Worm (Caenorhabditis elegans) whole organism, midembryonic: ENCODE measurements around the gene F42D1.4.

Source experiments
- T22C8.4 ChIP-seq: fragments of 200-800 bp; sonication (Bioruptor generic); IDR thresholded peaks from 2 replicates; pipeline ENCODE4 v1.3.6; 2022; ENCODE audit warnings: missing genetic modification characterization, missing compliant biosample characterization
- cog-1 ChIP-seq: sonication (generic microtip); optimal IDR thresholded peaks from 2 replicates; lab custom pipeline; 2016; ENCODE audit warnings: missing genetic modification characterization, missing compliant biosample characterization
- flt-1 ChIP-seq: fragments of 200-800 bp; sonication (Bioruptor generic); IDR thresholded peaks from 2 replicates; pipeline ENCODE4 v1.3.6; 2022; ENCODE audit warnings: missing genetic modification characterization, missing compliant biosample characterization
- klf-2 ChIP-seq: fragments of 200-800 bp; sonication (Bioruptor generic); conservative IDR thresholded peaks from 2 replicates; pipeline ENCODE4 v1.3.6; 2022; ENCODE audit warnings: missing genetic modification reagents, missing genetic modification characterization, missing compliant biosample characterization
- med-1 ChIP-seq: sonication (generic microtip); optimal IDR thresholded peaks from 2 replicates; lab custom pipeline; 2017; ENCODE audit warnings: missing genetic modification characterization, mild to moderate bottlenecking, missing compliant biosample characterization, antibody characterized with exemption, missing genetic modification reagents; ENCODE audit not compliant: insufficient read depth
- ref-1 ChIP-seq: fragments of 200-800 bp; sonication (Bioruptor generic); conservative IDR thresholded peaks from 2 replicates; pipeline ENCODE4 v1.3.6; 2022; ENCODE audit warnings: missing genetic modification reagents, missing genetic modification characterization, missing compliant biosample characterization
- tab-1 ChIP-seq: fragments of 200-800 bp; sonication (Bioruptor generic); IDR thresholded peaks from 2 replicates; pipeline ENCODE4 v1.3.6; 2022; ENCODE audit warnings: missing genetic modification characterization, missing compliant biosample characterization
- ztf-23 ChIP-seq: fragments of 200-800 bp; sonication (Bioruptor generic); IDR thresholded peaks from 2 replicates; pipeline ENCODE4 v1.3.6; 2022; ENCODE audit warnings: missing genetic modification reagents, missing genetic modification characterization, missing compliant biosample characterization
- ztf-29 ChIP-seq: fragments of 200-800 bp; sonication (Bioruptor generic); IDR thresholded peaks from 2 replicates; pipeline ENCODE4 v1.3.6; 2022; ENCODE audit warnings: missing genetic modification reagents, missing genetic modification characterization, missing compliant biosample characterization

The F42D1.4 gene

ce11 chrX:14816717-14817116 lies 9.7 kb downstream of the F42D1.4 start:
- TF ChIP-seq med-1, result no peak
- no peak for TF ChIP-seq ref-1
- TF ChIP-seq tab-1 (GFP tag; lab: Robert Waterston, UW), result no peak
- TF ChIP-seq ztf-29 (GFP tag; lab: Robert Waterston, UW), result no peak
- no peak for TF ChIP-seq ztf-23 (GFP tag; lab: Robert Waterston, UW)
- no peak for TF ChIP-seq klf-2 (GFP tag; lab: Robert Waterston, UW)

- peak; percentile 82; the same call in 1 of the 2 replicates for TF ChIP-seq flt-1 (GFP tag; lab: Robert Waterston, UW)
- TF ChIP-seq ztf-23 (GFP tag; lab: Robert Waterston, UW), result peak; percentile 60; the same call in 1 of the 2 replicates
- no peak for TF ChIP-seq klf-2 (GFP tag; lab: Robert Waterston, UW)
- TF ChIP-seq med-1, result no peak
- TF ChIP-seq ztf-29 (GFP tag; lab: Robert Waterston, UW), result no peak
- peak; percentile 27 for TF ChIP-seq T22C8.4 (GFP tag; lab: Robert Waterston, UW)
- TF ChIP-seq tab-1 (GFP tag; lab: Robert Waterston, UW), result 0 out of 2 replicates have a peak, but pooled peaks have one; percentile 64
- TF ChIP-seq cog-1, result peak; percentile 93
- no peak for TF ChIP-seq ref-1
Measured at ce11 chrX:14818464-14819259, 11.6 kb downstream of the F42D1.4 start, which contains the start of gene epn-1. Gene epn-1 (minus strand): TSS chrX:14818514.

DNA sequence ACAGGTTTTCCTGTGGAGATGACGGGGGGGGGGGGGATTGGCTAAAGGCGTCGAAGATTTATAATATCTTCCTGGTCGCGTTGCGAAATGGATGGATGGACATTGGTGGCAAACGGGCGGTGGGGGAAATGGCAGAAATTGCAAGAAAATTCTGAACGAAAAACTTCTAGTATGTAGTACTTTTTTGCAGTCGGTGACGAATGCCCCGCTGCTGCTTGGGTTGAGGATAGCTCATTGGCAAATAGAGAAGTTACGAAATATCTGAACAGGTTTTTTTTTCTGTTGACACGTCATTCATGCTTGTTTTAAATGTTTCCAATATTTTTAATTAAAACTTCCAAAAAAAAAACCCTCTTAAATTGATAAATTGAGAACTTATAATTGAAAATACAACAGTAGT lies 12.5 kb downstream of the F42D1.4 start:
- no peak for TF ChIP-seq flt-1 (GFP tag; lab: Robert Waterston, UW)
- TF ChIP-seq ztf-23 (GFP tag; lab: Robert Waterston, UW), result no peak
- TF ChIP-seq ztf-29 (GFP tag; lab: Robert Waterston, UW), result no peak
- TF ChIP-seq ref-1, result no peak
- no peak for TF ChIP-seq klf-2 (GFP tag; lab: Robert Waterston, UW)
- no peak for TF ChIP-seq med-1
- TF ChIP-seq tab-1 (GFP tag; lab: Robert Waterston, UW), result no peak
- TF ChIP-seq cog-1, result no peak
- TF ChIP-seq T22C8.4 (GFP tag; lab: Robert Waterston, UW), result no peak

ce11 chrX:14824490-14825050 lies 17.5 kb downstream of the F42D1.4 start, which contains the start of gene mbk-1:
Gene mbk-1 (minus strand): TSS chrX:14824540.
- no peak for TF ChIP-seq T22C8.4 (GFP tag; lab: Robert Waterston, UW)
- TF ChIP-seq cog-1, result peak; percentile 65

DNA sequence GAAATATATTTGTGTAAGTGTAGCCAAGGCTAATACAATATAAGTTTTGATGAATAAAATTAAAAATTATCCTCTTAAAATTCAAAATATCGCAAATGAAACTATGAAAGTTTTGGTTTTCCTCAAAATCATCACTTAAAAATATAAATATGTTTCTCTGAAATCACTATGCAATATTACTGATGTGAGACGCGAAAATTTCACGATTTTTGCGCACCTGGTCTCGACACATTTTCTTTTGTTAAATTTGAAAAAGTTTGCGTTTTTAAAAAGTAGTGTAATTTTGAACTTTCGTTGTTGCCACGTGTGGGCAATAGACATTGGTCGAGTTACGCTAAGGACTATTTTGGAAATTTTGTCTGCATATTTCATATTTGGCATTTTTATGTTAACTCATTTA lies 21.7 kb downstream of the F42D1.4 start:
- no peak for TF ChIP-seq ztf-29 (GFP tag; lab: Robert Waterston, UW)
- TF ChIP-seq med-1, result no peak
- TF ChIP-seq ztf-23 (GFP tag; lab: Robert Waterston, UW), result no peak
- TF ChIP-seq tab-1 (GFP tag; lab: Robert Waterston, UW), result no peak
- TF ChIP-seq cog-1, result no peak
- TF ChIP-seq ref-1, result no peak
- TF ChIP-seq T22C8.4 (GFP tag; lab: Robert Waterston, UW), result no peak
- no peak for TF ChIP-seq flt-1 (GFP tag; lab: Robert Waterston, UW)

- no peak for TF ChIP-seq flt-1 (GFP tag; lab: Robert Waterston, UW)
- no peak for TF ChIP-seq med-1
Measured at ce11 chrX:14831531-14831930, 24.5 kb downstream of the F42D1.4 start, which contains the start of gene dpf-2. Gene dpf-2 (plus strand): TSS chrX:14831831.

DNA sequence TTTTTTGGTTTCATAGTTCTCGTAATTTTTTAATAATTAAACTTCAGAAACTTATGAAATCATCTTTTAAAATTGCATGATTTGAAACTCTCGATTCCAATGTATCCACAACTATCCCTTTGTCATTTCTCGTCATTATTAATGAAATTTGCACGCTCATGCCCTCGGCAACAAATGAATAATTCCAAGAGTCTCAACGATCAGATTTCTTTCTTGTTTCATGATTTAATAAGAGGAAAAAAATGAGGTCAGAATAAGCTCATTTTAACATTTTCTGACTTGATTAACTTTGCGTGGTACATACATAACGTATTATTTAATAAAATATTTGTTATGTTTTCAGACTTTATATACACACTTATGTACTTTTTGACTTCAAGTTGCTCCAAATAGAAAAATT lies 31.3 kb downstream of the F42D1.4 start:
- TF ChIP-seq ref-1 (no peak), klf-2 (GFP tag; lab: Robert Waterston, UW) (no peak), T22C8.4 (GFP tag; lab: Robert Waterston, UW) (no peak), flt-1 (GFP tag; lab: Robert Waterston, UW) (no peak), cog-1 (no peak), ztf-23 (GFP tag; lab: Robert Waterston, UW) (no peak), tab-1 (GFP tag; lab: Robert Waterston, UW) (no peak), med-1 (no peak), ztf-29 (GFP tag; lab: Robert Waterston, UW) (no peak)

- TF ChIP-seq ref-1 (no peak), ztf-29 (GFP tag; lab: Robert Waterston, UW) (0 out of 2 replicates have a peak, but pooled peaks have one; percentile 7), klf-2 (GFP tag; lab: Robert Waterston, UW) (no peak), ztf-23 (GFP tag; lab: Robert Waterston, UW) (0 out of 2 replicates have a peak, but pooled peaks have one; percentile 42), cog-1 (peak; percentile 75), flt-1 (GFP tag; lab: Robert Waterston, UW) (peak; percentile 47; the same call in 1 of the 2 replicates), T22C8.4 (GFP tag; lab: Robert Waterston, UW) (no peak), med-1 (no peak), tab-1 (GFP tag; lab: Robert Waterston, UW) (no peak)
Measured at ce11 chrX:14841030-14841429, 34.0 kb downstream of the F42D1.4 start.

- no peak for TF ChIP-seq tab-1 (GFP tag; lab: Robert Waterston, UW)
- TF ChIP-seq ztf-23 (GFP tag; lab: Robert Waterston, UW), result no peak
- no peak for TF ChIP-seq med-1
- TF ChIP-seq ref-1, result no peak
- TF ChIP-seq T22C8.4 (GFP tag; lab: Robert Waterston, UW), result no peak
Measured at ce11 chrX:14842846-14843369, 35.9 kb downstream of the F42D1.4 start.

DNA sequence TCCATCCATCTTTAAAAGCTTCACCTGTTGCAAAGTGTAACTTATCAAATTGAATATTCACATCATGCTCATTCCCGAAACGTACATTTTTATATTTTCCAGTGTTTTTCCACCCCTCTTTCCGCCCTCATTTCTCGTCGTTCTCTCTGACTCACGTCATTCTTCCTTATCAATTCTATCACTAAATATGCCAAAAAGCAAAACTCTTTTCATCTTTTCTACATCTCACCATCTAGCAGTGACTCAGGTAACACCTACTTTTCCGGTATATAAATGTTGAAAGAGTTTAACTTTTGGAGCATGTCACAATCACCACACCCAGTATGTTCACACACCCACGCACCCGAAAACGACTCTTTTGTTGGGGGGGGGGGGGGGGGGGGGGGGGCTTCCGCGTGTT lies 37.4 kb downstream of the F42D1.4 start:
- no peak for TF ChIP-seq cog-1
